Worm (Caenorhabditis elegans): ENCODE results near the gene C36E6.2.

ce11 chrX:17403058-17403457 lies 48.4 kb upstream of the C36E6.2 start:
- TF ChIP-seq elt-1 (tag; optimal IDR thresholded peaks at IDR 0.05) (no peak), pqm-1 (tag; optimal IDR thresholded peaks at IDR 0.05) (no peak), mdl-1 (tag; optimal IDR thresholded peaks at IDR 0.05) (no peak), sea-2 (GFP tag; optimal IDR thresholded peaks at IDR 0.05) (no peak), ama-1 (optimal IDR thresholded peaks at IDR 0.05) (no peak), elt-2 (tag; optimal IDR thresholded peaks at IDR 0.05) (no peak)

Data from whole organism, L3 larva.